Fruit fly (Drosophila melanogaster): ENCODE results near the gene CG42749.

CG42749 gene

dm6 chrX:5311838-5312339, 16.0 kb downstream of the CG42749 start, which contains the start of the genes TrxT and dhd:
Gene TrxT, minus strand, starts transcription at chrX:5311888.
Gene dhd, plus strand, starts transcription at chrX:5312171.
- TF ChIP-seq Hr83 (GFP tag; optimal IDR thresholded peaks at IDR 0.05; ENCODE audit: poor library complexity, severe bottlenecking) (peak; percentile 43), CG32264 (GFP tag; optimal IDR thresholded peaks at IDR 0.05) (no peak), dmrt93B (GFP tag; optimal IDR thresholded peaks at IDR 0.05) (peak; percentile 29), Dif (GFP tag; optimal IDR thresholded peaks at IDR 0.05; ENCODE audit: partially characterized antibody) (no peak), HLH106 (tag; optimal IDR thresholded peaks at IDR 0.05) (peak; percentile 35), rgr (GFP tag; optimal IDR thresholded peaks at IDR 0.05) (no peak), Sp1 (GFP tag; optimal IDR thresholded peaks at IDR 0.05) (peak; percentile 34), Vsx2 (GFP tag; optimal IDR thresholded peaks at IDR 0.05; ENCODE audit: partially characterized antibody) (no peak), ey (GFP tag; optimal IDR thresholded peaks at IDR 0.05) (no peak), psq (GFP tag; optimal IDR thresholded peaks at IDR 0.05) (no peak), Jra (GFP tag; optimal IDR thresholded peaks at IDR 0.05) (no peak), Myc (optimal IDR thresholded peaks at IDR 0.05) (peak; percentile 32), fru (GFP tag; optimal IDR thresholded peaks at IDR 0.05) (no peak)

- TF ChIP-seq h (GFP tag; optimal IDR thresholded peaks at IDR 0.05) (no peak), jim (GFP tag; optimal IDR thresholded peaks at IDR 0.05) (no peak), CG9705 (GFP tag; optimal IDR thresholded peaks at IDR 0.05) (no peak), dmrt93B (GFP tag; optimal IDR thresholded peaks at IDR 0.05) (no peak), Myc (optimal IDR thresholded peaks at IDR 0.05) (no peak), sv (GFP tag; optimal IDR thresholded peaks at IDR 0.05) (no peak), sage (GFP tag; optimal IDR thresholded peaks at IDR 0.05) (no peak), dl (GFP tag; optimal IDR thresholded peaks at IDR 0.05; ENCODE audit: insufficient read depth in 1 of 2, partially characterized antibody in 2 of 2) (no peak), brk (GFP tag; optimal IDR thresholded peaks at IDR 0.05) (no peak), woc (GFP tag; optimal IDR thresholded peaks at IDR 0.05) (no peak), CrebA (GFP tag; optimal IDR thresholded peaks at IDR 0.05; ENCODE audit: borderline replicate concordance) (no peak), fru (GFP tag; optimal IDR thresholded peaks at IDR 0.05) (no peak), CG32264 (GFP tag; optimal IDR thresholded peaks at IDR 0.05) (no peak), OdsH (GFP tag; optimal IDR thresholded peaks at IDR 0.05) (no peak), Hr83 (GFP tag; optimal IDR thresholded peaks at IDR 0.05; ENCODE audit: poor library complexity, severe bottlenecking) (no peak), Dfd (GFP tag; optimal IDR thresholded peaks at IDR 0.05) (no peak)
Measured at dm6 chrX:5312958-5313357, 17.1 kb downstream of the CG42749 start, which contains the start of gene CG4198. Gene CG4198, plus strand, starts transcription at chrX:5313258.

- TF ChIP-seq Hr83 (GFP tag; optimal IDR thresholded peaks at IDR 0.05; ENCODE audit: poor library complexity, severe bottlenecking) (no peak), Myc (optimal IDR thresholded peaks at IDR 0.05) (peak; percentile 31), br (GFP tag; optimal IDR thresholded peaks at IDR 0.05) (no peak)
Measured at dm6 chrX:5317170-5317569, 21.3 kb downstream of the CG42749 start, which contains the start of the genes CG15930 and Sas10. Gene CG15930, minus strand, starts transcription at chrX:5317295. Gene Sas10, plus strand, starts transcription at chrX:5317409.

DNA sequence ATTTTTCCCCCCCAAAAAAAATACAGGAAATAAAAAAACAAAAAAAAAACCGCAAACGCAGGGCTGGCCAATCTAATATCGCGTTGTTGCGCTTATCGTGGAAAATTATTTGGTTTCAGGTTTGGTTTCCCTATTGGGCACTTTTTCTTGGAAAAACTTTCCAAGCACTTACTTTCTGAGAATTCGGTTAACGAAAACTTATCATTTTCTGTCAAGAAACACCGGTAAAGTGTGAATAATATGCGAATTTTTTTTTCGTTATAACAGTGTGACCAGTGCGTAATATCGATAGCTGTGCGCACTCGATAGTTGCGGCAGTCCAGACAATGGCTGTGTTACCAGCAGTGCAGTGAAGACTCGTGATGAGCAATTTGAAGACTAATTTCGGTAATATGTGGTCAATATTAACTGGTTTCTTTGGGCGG, 26.6 kb downstream of the CG42749 start, which contains the start of gene Rnp4F:
Gene Rnp4F (minus strand): TSS at position 238 of the 425 bp plus-strand sequence.
- no peak for TF ChIP-seq Myc (optimal IDR thresholded peaks at IDR 0.05)
- peak; percentile 41 for TF ChIP-seq OdsH (GFP tag; optimal IDR thresholded peaks at IDR 0.05)
- TF ChIP-seq Mio (GFP tag; optimal IDR thresholded peaks at IDR 0.05): no peak
- TF ChIP-seq br (GFP tag; optimal IDR thresholded peaks at IDR 0.05): no peak
- peak; percentile 67 for TF ChIP-seq ey (GFP tag; optimal IDR thresholded peaks at IDR 0.05)
- peak; percentile 74 for TF ChIP-seq HLH106 (tag; optimal IDR thresholded peaks at IDR 0.05)
- no peak for TF ChIP-seq Jra (GFP tag; optimal IDR thresholded peaks at IDR 0.05)
- TF ChIP-seq lola (GFP tag; optimal IDR thresholded peaks at IDR 0.05): no peak
- TF ChIP-seq N (GFP tag; optimal IDR thresholded peaks at IDR 0.05): peak; percentile 86
- TF ChIP-seq pan (optimal IDR thresholded peaks at IDR 0.05): no peak
- no peak for TF ChIP-seq CrebA (GFP tag; optimal IDR thresholded peaks at IDR 0.05; ENCODE audit: borderline replicate concordance)
- TF ChIP-seq tai (GFP tag; optimal IDR thresholded peaks at IDR 0.05): no peak
- no peak for TF ChIP-seq Dfd (GFP tag; optimal IDR thresholded peaks at IDR 0.05)
- no peak for TF ChIP-seq dl (GFP tag; optimal IDR thresholded peaks at IDR 0.05; ENCODE audit: insufficient read depth in 1 of 2, partially characterized antibody in 2 of 2)
- no peak for TF ChIP-seq Vsx2 (GFP tag; optimal IDR thresholded peaks at IDR 0.05; ENCODE audit: partially characterized antibody)
- peak; percentile 69 for TF ChIP-seq dmrt93B (GFP tag; optimal IDR thresholded peaks at IDR 0.05)
- peak; percentile 72 for TF ChIP-seq CG9705 (GFP tag; optimal IDR thresholded peaks at IDR 0.05)
- no peak for TF ChIP-seq Hnf4 (GFP tag; optimal IDR thresholded peaks at IDR 0.05)
- TF ChIP-seq foxo (GFP tag; optimal IDR thresholded peaks at IDR 0.05): peak in 1 of 2 experiments; percentile 73
- TF ChIP-seq jim (GFP tag; optimal IDR thresholded peaks at IDR 0.05): peak; percentile 5
- TF ChIP-seq sage (GFP tag; optimal IDR thresholded peaks at IDR 0.05): no peak
- no peak for TF ChIP-seq fru (GFP tag; optimal IDR thresholded peaks at IDR 0.05)
- peak; percentile 51 for TF ChIP-seq Hr83 (GFP tag; optimal IDR thresholded peaks at IDR 0.05; ENCODE audit: poor library complexity, severe bottlenecking)
- TF ChIP-seq Dif (GFP tag; optimal IDR thresholded peaks at IDR 0.05; ENCODE audit: partially characterized antibody): no peak
- TF ChIP-seq psq (GFP tag; optimal IDR thresholded peaks at IDR 0.05): peak; percentile 60
- peak; percentile 68 for TF ChIP-seq rgr (GFP tag; optimal IDR thresholded peaks at IDR 0.05)
- TF ChIP-seq Abd-B (GFP tag; optimal IDR thresholded peaks at IDR 0.05): no peak
- TF ChIP-seq sv (GFP tag; optimal IDR thresholded peaks at IDR 0.05): peak; percentile 42
- TF ChIP-seq CG32264 (GFP tag; optimal IDR thresholded peaks at IDR 0.05): no peak
- peak; percentile 74 for TF ChIP-seq Sp1 (GFP tag; optimal IDR thresholded peaks at IDR 0.05)
- peak; percentile 87 for TF ChIP-seq woc (GFP tag; optimal IDR thresholded peaks at IDR 0.05)
- no peak for TF ChIP-seq usp (GFP tag; optimal IDR thresholded peaks at IDR 0.05)
- no peak for TF ChIP-seq brk (GFP tag; optimal IDR thresholded peaks at IDR 0.05)
- TF ChIP-seq Rel (GFP tag; optimal IDR thresholded peaks at IDR 0.05): no peak
- peak; percentile 47 for TF ChIP-seq Rel (tag; optimal IDR thresholded peaks at IDR 0.05)
- peak; percentile 70 for TF ChIP-seq h (GFP tag; optimal IDR thresholded peaks at IDR 0.05)
- TF ChIP-seq Hr78 (GFP tag; optimal IDR thresholded peaks at IDR 0.05): no peak
- TF ChIP-seq GATAd (GFP tag; optimal IDR thresholded peaks at IDR 0.05): peak; percentile 9
